Worm (Caenorhabditis elegans) whole organism, young adult: ENCODE measurements around the gene adm-2.

Experiments used
- F49E8.2 ChIP-seq: sonication (generic microtip); optimal IDR thresholded peaks from 3 replicates; lab custom pipeline; 2017; ENCODE audit warnings: missing genetic modification characterization, mild to moderate bottlenecking, missing compliant biosample characterization, antibody characterized with exemption, moderate library complexity; ENCODE audit not compliant: insufficient read depth
- aptf-2 ChIP-seq: fragments of 200-800 bp; sonication (Bioruptor generic); conservative IDR thresholded peaks from 2 replicates; pipeline ENCODE4 v1.3.6; 2022; ENCODE audit warnings: missing genetic modification reagents, missing genetic modification characterization, missing compliant biosample characterization
- ets-4 ChIP-seq: fragments of 200-800 bp; sonication (Bioruptor generic); optimal IDR thresholded peaks from 2 replicates; lab custom pipeline; 2018; ENCODE audit warnings: mild to moderate bottlenecking, missing genetic modification characterization, missing compliant biosample characterization
- lin-40 ChIP-seq: sonication (generic microtip); optimal IDR thresholded peaks from 2 replicates; lab custom pipeline; 2016; ENCODE audit warnings: missing genetic modification characterization, mild to moderate bottlenecking, missing compliant biosample characterization, missing genotype, missing genetic modification reagents
- pha-4 ChIP-seq: fragments of 150-350 bp; sonication (generic microtip); optimal IDR thresholded peaks from 2 replicates; lab custom pipeline; 2014; ENCODE audit warnings: missing biosample characterization, missing genetic modification reagents, missing genetic modification characterization
- sptf-2 ChIP-seq: fragments of 200-800 bp; sonication (Bioruptor generic); optimal IDR thresholded peaks from 2 replicates; lab custom pipeline; 2018; ENCODE audit warnings: mild to moderate bottlenecking, missing genetic modification characterization, missing compliant biosample characterization

DNA sequence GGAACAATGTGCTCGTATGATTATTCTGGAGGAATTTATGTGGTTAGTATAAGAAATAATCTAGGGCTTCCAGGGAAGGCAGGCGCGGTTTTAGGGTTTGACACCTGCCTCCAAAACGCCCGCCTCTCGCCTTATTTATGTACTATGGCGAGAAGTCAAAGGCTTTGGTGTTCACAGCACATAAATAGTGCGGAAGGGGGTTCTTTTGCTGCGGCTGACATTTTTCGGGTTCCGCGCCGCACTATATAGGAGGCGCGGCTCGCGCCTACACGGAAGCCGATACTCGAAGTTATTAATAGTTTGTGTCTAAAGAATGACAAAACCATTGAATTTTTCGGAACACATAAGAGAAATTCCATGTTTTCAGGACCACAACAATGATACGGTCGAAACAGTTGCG lies 2.6 kb downstream of the adm-2 start:
- TF ChIP-seq lin-40 (tag; lab: Kevin White, UChicago) (no peak), ets-4 (GFP tag; lab: Kevin White, UChicago) (no peak), sptf-2 (GFP tag; lab: Kevin White, UChicago) (no peak), aptf-2 (no peak), pha-4 (tag; lab: Kevin White, UChicago) (no peak), F49E8.2 (tag; lab: Kevin White, UChicago) (no peak)
